Fruit fly (Drosophila melanogaster): Measurements from ENCODE around the gene CG11703.

The CG11703 gene

dm6 chr3R:19223369-19223768, 4.6 kb downstream of the CG11703 start:
- no peak for TF ChIP-seq CTCF (optimal IDR thresholded peaks at IDR 0.05)
- no peak for TF ChIP-seq CG8478 (optimal IDR thresholded peaks at IDR 0.05)

dm6 chr3R:19221350-19221749, 6.6 kb downstream of the CG11703 start:
- TF ChIP-seq CTCF (optimal IDR thresholded peaks at IDR 0.05) (no peak), CG8478 (optimal IDR thresholded peaks at IDR 0.05) (no peak)

- no peak for TF ChIP-seq CTCF (optimal IDR thresholded peaks at IDR 0.05)
- no peak for TF ChIP-seq CG8478 (optimal IDR thresholded peaks at IDR 0.05)
Observed at dm6 chr3R:19212545-19213176, 15.3 kb downstream of the CG11703 start.

- no peak for TF ChIP-seq CTCF (optimal IDR thresholded peaks at IDR 0.05)
- no peak for TF ChIP-seq CG8478 (optimal IDR thresholded peaks at IDR 0.05)
Observed at dm6 chr3R:19211778-19212177, 16.2 kb downstream of the CG11703 start, which contains the start of gene cry. Gene cry, plus strand, starts transcription at chr3R:19212154.

dm6 chr3R:19190020-19190419, 38.0 kb downstream of the CG11703 start:
- TF ChIP-seq CTCF (optimal IDR thresholded peaks at IDR 0.05), result no peak
- TF ChIP-seq CG8478 (optimal IDR thresholded peaks at IDR 0.05), result no peak

- TF ChIP-seq CG8478 (optimal IDR thresholded peaks at IDR 0.05), result no peak
- no peak for TF ChIP-seq CTCF (optimal IDR thresholded peaks at IDR 0.05)
Observed at dm6 chr3R:19187717-19188149, 40.2 kb downstream of the CG11703 start.

dm6 chr3R:19182848-19183247, 45.1 kb downstream of the CG11703 start:
- TF ChIP-seq CTCF (optimal IDR thresholded peaks at IDR 0.05) (no peak), CG8478 (optimal IDR thresholded peaks at IDR 0.05) (no peak)

- TF ChIP-seq CG8478 (optimal IDR thresholded peaks at IDR 0.05) (no peak), CTCF (optimal IDR thresholded peaks at IDR 0.05) (no peak)
Observed at dm6 chr3R:19181214-19181613, 46.8 kb downstream of the CG11703 start.

dm6 chr3R:19180263-19180893, 47.6 kb downstream of the CG11703 start, which contains the start of the genes CG5555 and myd:
Gene CG5555, minus strand, starts transcription at chr3R:19180538.
Gene myd, plus strand, starts transcription at chr3R:19180659.
- TF ChIP-seq CG8478 (optimal IDR thresholded peaks at IDR 0.05) (no peak), CTCF (optimal IDR thresholded peaks at IDR 0.05) (peak in 1 of 2 experiments; percentile 12)

All from S2 (cell line).